Worm (Caenorhabditis elegans): ENCODE data around the gene F45D3.3.

- TF ChIP-seq ceh-83 (GFP tag; optimal IDR thresholded peaks at IDR 0.05) (no peak), zip-8 (tag; optimal IDR thresholded peaks at IDR 0.05) (no peak), tbx-8 (GFP tag; optimal IDR thresholded peaks at IDR 0.05) (no peak)
Observed at ce11 chrV:12548830-12549229, 1.4 kb downstream of the F45D3.3 start.

Measured in whole organism, mixed stage, embryonic.